Worm (Caenorhabditis elegans) whole organism, L2 larva: Measurements from ENCODE around the gene sra-3.

Source experiments
- C34F6.9 ChIP-seq: fragments of 150-350 bp; optimal IDR thresholded peaks from 2 replicates; lab custom pipeline; 2014; ENCODE audit warnings: missing biosample characterization, missing genetic modification characterization
- F13H6.1 ChIP-seq: sonication (generic microtip); optimal IDR thresholded peaks from 2 replicates; lab custom pipeline; 2016; ENCODE audit warnings: missing genetic modification characterization, missing compliant biosample characterization
- R02D3.7 ChIP-seq: fragments of 150-350 bp; optimal IDR thresholded peaks from 2 replicates; lab custom pipeline; 2014; ENCODE audit warnings: missing biosample characterization, missing genetic modification characterization
- Y55F3AM.14 ChIP-seq: fragments of 200-800 bp; sonication (Bioruptor generic); optimal IDR thresholded peaks from 2 replicates; lab custom pipeline; 2018; ENCODE audit warnings: mild to moderate bottlenecking, missing genetic modification characterization, missing compliant biosample characterization
- ZK546.5 ChIP-seq: sonication (generic microtip); optimal IDR thresholded peaks from 2 replicates; lab custom pipeline; 2017; ENCODE audit warnings: missing biosample characterization, missing genetic modification characterization
- alr-1 ChIP-seq: fragments of 150-350 bp; optimal IDR thresholded peaks from 2 replicates; lab custom pipeline; 2014; ENCODE audit warnings: missing biosample characterization, missing genetic modification characterization
- aly-2 ChIP-seq: fragments of 150-350 bp; optimal IDR thresholded peaks from 2 replicates; lab custom pipeline; 2014; ENCODE audit warnings: missing biosample characterization, missing genetic modification characterization
- ama-1 ChIP-seq: fragments of 150-350 bp; optimal IDR thresholded peaks from 2 replicates; lab custom pipeline; 2018; ENCODE audit warnings: inconsistent platforms
- blmp-1 ChIP-seq: sonication (generic microtip); optimal IDR thresholded peaks from 2 replicates; lab custom pipeline; 2017; ENCODE audit warnings: missing genetic modification characterization, mild to moderate bottlenecking, missing compliant biosample characterization, antibody characterized with exemption, moderate library complexity; ENCODE audit not compliant: insufficient read depth
- ceh-16 ChIP-seq: fragments of 150-350 bp; optimal IDR thresholded peaks from 2 replicates; lab custom pipeline; 2014; ENCODE audit warnings: missing biosample characterization, missing genetic modification characterization
- ceh-82 ChIP-seq: fragments of 150-350 bp; optimal IDR thresholded peaks from 2 replicates; lab custom pipeline; 2014; ENCODE audit warnings: missing biosample characterization, missing genetic modification characterization
- crh-2 ChIP-seq: sonication (generic microtip); optimal IDR thresholded peaks from 2 replicates; lab custom pipeline; 2017; ENCODE audit warnings: missing biosample characterization, missing genetic modification characterization
- dmd-4 ChIP-seq: sonication (generic microtip); optimal IDR thresholded peaks from 2 replicates; lab custom pipeline; 2017; ENCODE audit warnings: missing biosample characterization, missing genetic modification characterization
- egl-27 ChIP-seq: sonication (generic microtip); optimal IDR thresholded peaks from 3 replicates; lab custom pipeline; 2017; ENCODE audit warnings: missing biosample characterization, missing genetic modification reagents, missing genetic modification characterization
- elt-1 ChIP-seq: fragments of 150-350 bp; optimal IDR thresholded peaks from 2 replicates; lab custom pipeline; 2014; ENCODE audit warnings: missing biosample characterization, missing genetic modification characterization
- elt-3 ChIP-seq: sonication (generic microtip); optimal IDR thresholded peaks from 2 replicates; lab custom pipeline; 2017; ENCODE audit warnings: missing biosample characterization, missing genetic modification characterization
- fos-1 ChIP-seq: fragments of 150-350 bp; optimal IDR thresholded peaks from 2 replicates; lab custom pipeline; 2014; ENCODE audit warnings: missing biosample characterization, missing genetic modification characterization
- gmeb-1 ChIP-seq: fragments of 150-350 bp; optimal IDR thresholded peaks from 2 replicates; lab custom pipeline; 2014; ENCODE audit warnings: missing biosample characterization, missing genetic modification characterization
- lin-11 ChIP-seq: fragments of 150-350 bp; sonication (generic microtip); optimal IDR thresholded peaks from 2 replicates; lab custom pipeline; 2014; ENCODE audit warnings: missing biosample characterization, missing genetic modification characterization, inconsistent platforms, mixed read lengths
- lin-13 ChIP-seq: fragments of 150-350 bp; optimal IDR thresholded peaks from 2 replicates; lab custom pipeline; 2014; ENCODE audit warnings: missing biosample characterization, missing genetic modification reagents, missing genetic modification characterization
- lin-39 ChIP-seq: fragments of 150-350 bp; optimal IDR thresholded peaks from 2 replicates; lab custom pipeline; 2014; ENCODE audit warnings: missing biosample characterization, missing genetic modification reagents, missing genetic modification characterization
- lsy-2 ChIP-seq, 2 experiments: fragments of 150-350 bp in 1 of 2; sonication (generic microtip) in 1 of 2; optimal IDR thresholded peaks; 2 replicates each; lab custom pipeline; 2014 to 2017; ENCODE audit warnings: missing biosample characterization in 2 of 2, missing genetic modification characterization in 2 of 2
- mbf-1 ChIP-seq: sonication (generic microtip); optimal IDR thresholded peaks from 2 replicates; lab custom pipeline; 2017; ENCODE audit warnings: missing biosample characterization, missing genetic modification characterization
- mdl-1 ChIP-seq, 2 experiments: fragments of 150-350 bp in 1 of 2; sonication (generic microtip) in 1 of 2; optimal IDR thresholded peaks; 2 replicates each; lab custom pipeline; 2017; ENCODE audit warnings: missing biosample characterization in 2 of 2, missing genetic modification characterization in 2 of 2
- nhr-10 ChIP-seq: sonication (generic microtip); optimal IDR thresholded peaks from 2 replicates; lab custom pipeline; 2017; ENCODE audit warnings: missing biosample characterization, missing genetic modification characterization
- nhr-11 ChIP-seq: fragments of 150-350 bp; optimal IDR thresholded peaks from 2 replicates; lab custom pipeline; 2014; ENCODE audit warnings: missing biosample characterization, missing genetic modification characterization
- nhr-12 ChIP-seq: fragments of 150-350 bp; optimal IDR thresholded peaks from 2 replicates; lab custom pipeline; 2014; ENCODE audit warnings: missing biosample characterization, missing genetic modification characterization
- nhr-129 ChIP-seq: fragments of 150-350 bp; optimal IDR thresholded peaks from 2 replicates; lab custom pipeline; 2014; ENCODE audit warnings: missing biosample characterization, missing genetic modification characterization
- nhr-21 ChIP-seq: fragments of 150-350 bp; optimal IDR thresholded peaks from 2 replicates; lab custom pipeline; 2014; ENCODE audit warnings: missing biosample characterization, missing genetic modification characterization
- nhr-23 ChIP-seq: fragments of 150-350 bp; optimal IDR thresholded peaks from 2 replicates; lab custom pipeline; 2014; ENCODE audit warnings: missing biosample characterization, missing genetic modification reagents, missing genetic modification characterization
- nhr-237 ChIP-seq: fragments of 150-350 bp; optimal IDR thresholded peaks from 2 replicates; lab custom pipeline; 2014; ENCODE audit warnings: missing biosample characterization, missing genetic modification characterization
- nhr-25 ChIP-seq: fragments of 150-350 bp; sonication (generic microtip); optimal IDR thresholded peaks from 3 replicates; lab custom pipeline; 2014; ENCODE audit warnings: missing biosample characterization, missing genetic modification characterization
- nhr-6 ChIP-seq: fragments of 150-350 bp; optimal IDR thresholded peaks from 2 replicates; lab custom pipeline; 2014; ENCODE audit warnings: missing biosample characterization, missing genetic modification characterization
- nhr-77 ChIP-seq: fragments of 150-350 bp; optimal IDR thresholded peaks from 2 replicates; lab custom pipeline; 2014; ENCODE audit warnings: missing biosample characterization, missing genetic modification characterization
- peb-1 ChIP-seq: fragments of 150-350 bp; optimal IDR thresholded peaks from 2 replicates; lab custom pipeline; 2014; ENCODE audit warnings: missing biosample characterization, missing genetic modification characterization
- sem-4 ChIP-seq: fragments of 150-350 bp; optimal IDR thresholded peaks from 2 replicates; lab custom pipeline; 2014; ENCODE audit warnings: missing biosample characterization, missing genetic modification reagents, missing genetic modification characterization
- skn-1 ChIP-seq: sonication (generic microtip); optimal IDR thresholded peaks from 2 replicates; lab custom pipeline; 2017; ENCODE audit warnings: missing biosample characterization, missing genetic modification characterization
- sma-3 ChIP-seq: sonication (generic microtip); optimal IDR thresholded peaks from 2 replicates; lab custom pipeline; 2016; ENCODE audit warnings: missing genetic modification reagents, missing genetic modification characterization, missing compliant biosample characterization
- sma-9 ChIP-seq, 2 experiments: fragments of 150-350 bp in 1 of 2; sonication (generic microtip) in 1 of 2; optimal IDR thresholded peaks; 2 replicates each; lab custom pipeline; 2014 to 2016; ENCODE audit warnings: missing genetic modification characterization in 2 of 2, mild to moderate bottlenecking in 1 of 2, missing biosample characterization in 1 of 2, missing compliant biosample characterization in 1 of 2, missing genetic modification reagents in 1 of 2, moderate library complexity in 1 of 2
- snpc-4 ChIP-seq: fragments of 150-350 bp; optimal IDR thresholded peaks from 2 replicates; lab custom pipeline; 2014; ENCODE audit warnings: missing biosample characterization, missing genetic modification characterization
- unc-39 ChIP-seq: fragments of 150-350 bp; optimal IDR thresholded peaks from 2 replicates; lab custom pipeline; 2014; ENCODE audit warnings: missing biosample characterization, missing genetic modification characterization
- unc-62 ChIP-seq: fragments of 150-350 bp; optimal IDR thresholded peaks from 2 replicates; lab custom pipeline; 2014; ENCODE audit warnings: missing biosample characterization, missing genetic modification reagents, missing genetic modification characterization
- zag-1 ChIP-seq: fragments of 150-350 bp; optimal IDR thresholded peaks from 2 replicates; lab custom pipeline; 2014; ENCODE audit warnings: missing biosample characterization, missing genetic modification characterization
- ztf-1 ChIP-seq: fragments of 200-800 bp; sonication (Bioruptor generic); conservative IDR thresholded peaks from 2 replicates; pipeline ENCODE4 v1.3.6; 2022; ENCODE audit warnings: missing genetic modification characterization, missing compliant biosample characterization
- ztf-11 ChIP-seq: sonication (generic microtip); optimal IDR thresholded peaks from 2 replicates; lab custom pipeline; 2017; ENCODE audit warnings: missing biosample characterization, missing genetic modification characterization
- ztf-4 ChIP-seq: fragments of 150-350 bp; optimal IDR thresholded peaks from 2 replicates; lab custom pipeline; 2014; ENCODE audit warnings: missing biosample characterization, missing genetic modification characterization

Gene sra-3

ce11 chrII:9575670-9576069, 35.0 kb upstream of the sra-3 start, which contains the start of gene exc-7:
Gene exc-7 (plus strand): TSS chrII:9575970.
- TF ChIP-seq lin-39 (tag; lab: Kevin White, UChicago) = no peak
- TF ChIP-seq nhr-10 = no peak
- no peak for TF ChIP-seq ztf-1
- no peak for TF ChIP-seq sem-4 (tag; lab: Kevin White, UChicago)
- TF ChIP-seq skn-1 (tag; lab: Kevin White, UChicago) = no peak
- no peak for TF ChIP-seq ama-1 (lab: Kevin White, UChicago)
- no peak for TF ChIP-seq nhr-23 (tag; lab: Kevin White, UChicago)
- TF ChIP-seq lsy-2 (tag; optimal IDR thresholded peaks at IDR 0.05; lab: Kevin White, UChicago) = no peak
- TF ChIP-seq C34F6.9 = no peak
- no peak for TF ChIP-seq nhr-11
- no peak for TF ChIP-seq nhr-237 (tag; lab: Kevin White, UChicago)
- TF ChIP-seq dmd-4 (tag; lab: Kevin White, UChicago) = no peak
- TF ChIP-seq, all 48 proteins: peak for 0

ce11 chrII:9574406-9574805, 33.8 kb upstream of the sra-3 start:
- TF ChIP-seq nhr-129 (tag; lab: Kevin White, UChicago) = peak; percentile 8
- TF ChIP-seq zag-1 (tag; lab: Kevin White, UChicago) = no peak

ce11 chrII:9573412-9573811, 32.8 kb upstream of the sra-3 start:
- TF ChIP-seq nhr-129 (tag; lab: Kevin White, UChicago) = peak; percentile 17
- TF ChIP-seq nhr-21 (tag; lab: Kevin White, UChicago) = peak; percentile 31
- no peak for TF ChIP-seq nhr-10
- peak; percentile 4 for TF ChIP-seq nhr-25 (tag; lab: Kevin White, UChicago)

ce11 chrII:9566045-9566444, 25.4 kb upstream of the sra-3 start:
- TF ChIP-seq Y55F3AM.14 (GFP tag; lab: Kevin White, UChicago) = no peak
- no peak for TF ChIP-seq nhr-6 (tag; lab: Kevin White, UChicago)
- no peak for TF ChIP-seq nhr-237 (tag; lab: Kevin White, UChicago)
- no peak for TF ChIP-seq dmd-4 (tag; lab: Kevin White, UChicago)
- TF ChIP-seq nhr-129 (tag; lab: Kevin White, UChicago) = peak; percentile 68
- no peak for TF ChIP-seq ceh-82
- TF ChIP-seq ztf-4 (tag; lab: Kevin White, UChicago) = no peak
- no peak for TF ChIP-seq R02D3.7
- TF ChIP-seq ztf-1 = no peak
- TF ChIP-seq ZK546.5 = no peak
- TF ChIP-seq sma-9 (GFP tag; optimal IDR thresholded peaks at IDR 0.05; lab: Kevin White, UChicago) = peak; percentile 58
- TF ChIP-seq sma-9 (tag; optimal IDR thresholded peaks at IDR 0.05; lab: Kevin White, UChicago) = no peak
- no peak for TF ChIP-seq alr-1 (tag; lab: Kevin White, UChicago)
- no peak for TF ChIP-seq nhr-10
- TF ChIP-seq lin-39 (tag; lab: Kevin White, UChicago) = no peak
- TF ChIP-seq mbf-1 (tag; lab: Kevin White, UChicago) = no peak
- peak; percentile 18 for TF ChIP-seq nhr-21 (tag; lab: Kevin White, UChicago)
- peak; percentile 46 for TF ChIP-seq sma-3
- peak; percentile 51 for TF ChIP-seq egl-27 (tag; lab: Kevin White, UChicago)
- TF ChIP-seq nhr-12 = no peak
- peak; percentile 22 for TF ChIP-seq fos-1 (tag; lab: Kevin White, UChicago)
- TF ChIP-seq snpc-4 (tag; lab: Kevin White, UChicago) = no peak
- TF ChIP-seq F13H6.1 (tag; lab: Kevin White, UChicago) = peak; percentile 22
- peak; percentile 17 for TF ChIP-seq lin-13
- no peak for TF ChIP-seq sem-4 (tag; lab: Kevin White, UChicago)
- TF ChIP-seq mdl-1 (tag; optimal IDR thresholded peaks at IDR 0.05; lab: Kevin White, UChicago) = no peak
- TF ChIP-seq lsy-2 (tag; optimal IDR thresholded peaks at IDR 0.05; lab: Kevin White, UChicago) = peak; percentile 40 to 44
- no peak for TF ChIP-seq ztf-11 (tag; lab: Kevin White, UChicago)
- no peak for TF ChIP-seq ceh-16 (tag; lab: Kevin White, UChicago)
- TF ChIP-seq unc-39 = no peak
- no peak for TF ChIP-seq elt-3 (tag; lab: Kevin White, UChicago)
- TF ChIP-seq lin-11 (tag; lab: Kevin White, UChicago) = peak; percentile 25
- TF ChIP-seq crh-2 (tag; lab: Kevin White, UChicago) = peak; percentile 40
- TF ChIP-seq blmp-1 = no peak
- TF ChIP-seq zag-1 (tag; lab: Kevin White, UChicago) = peak; percentile 10
- TF ChIP-seq ama-1 (lab: Kevin White, UChicago) = no peak
- TF ChIP-seq gmeb-1 (tag; lab: Kevin White, UChicago) = peak; percentile 32
- no peak for TF ChIP-seq unc-62 (GFP tag; lab: Kevin White, UChicago)
- peak; percentile 26 for TF ChIP-seq nhr-11
- TF ChIP-seq C34F6.9 = no peak
- no peak for TF ChIP-seq nhr-77 (tag; lab: Kevin White, UChicago)
- peak; percentile 58 for TF ChIP-seq nhr-25 (tag; lab: Kevin White, UChicago)
- TF ChIP-seq skn-1 (tag; lab: Kevin White, UChicago) = no peak
- TF ChIP-seq aly-2 (tag; lab: Kevin White, UChicago) = no peak
- TF ChIP-seq peb-1 (tag; lab: Kevin White, UChicago) = no peak
- no peak for TF ChIP-seq elt-1
